Worm (Caenorhabditis elegans): ENCODE data around the gene F17C11.2.

Gene F17C11.2

DNA sequence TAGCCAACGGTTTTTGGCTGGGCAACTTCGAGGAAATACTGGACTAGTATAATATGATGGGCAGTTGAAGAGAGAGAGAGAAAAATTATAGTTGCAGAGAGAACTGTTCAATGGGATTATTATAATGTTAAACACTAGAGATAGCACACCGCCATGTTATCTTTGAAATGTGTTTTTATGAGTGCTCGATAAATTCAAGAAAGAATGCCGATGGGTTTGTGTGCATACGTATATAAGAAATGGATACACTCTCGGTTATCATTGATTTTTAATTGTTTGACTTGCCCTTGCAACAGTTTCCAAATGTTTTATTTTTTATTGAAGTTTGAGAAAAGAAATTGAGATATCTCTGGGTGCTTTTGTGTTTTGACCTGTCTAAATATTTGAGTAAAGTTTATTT is 11.3 kb upstream of the F17C11.2 start, which contains the start of gene F17C11.12:
TSS of gene F17C11.12 (minus strand) at position 240 of the 400 bp plus-strand sequence.
- no peak for TF ChIP-seq unc-62 (GFP tag; optimal IDR thresholded peaks at IDR 0.05)

DNA sequence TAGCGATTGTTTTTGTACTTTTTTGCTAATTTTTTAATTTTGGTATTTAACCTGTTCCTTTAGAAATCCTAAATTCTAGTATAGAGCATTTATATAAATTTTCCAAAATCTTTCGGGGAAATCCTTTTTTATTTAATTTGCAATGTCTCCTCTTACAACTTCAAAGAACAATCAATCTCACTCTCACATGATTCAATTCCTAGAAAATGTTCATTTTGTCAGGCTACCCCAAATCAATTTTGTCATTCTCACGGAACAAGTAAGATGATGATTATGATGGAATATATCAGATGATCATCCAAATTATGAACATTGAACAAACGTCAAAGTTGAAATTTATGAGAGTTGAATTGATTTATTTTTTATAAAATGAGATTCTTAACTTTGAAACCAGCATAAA is 10.7 kb upstream of the F17C11.2 start:
- TF ChIP-seq unc-62 (GFP tag; optimal IDR thresholded peaks at IDR 0.05) = no peak

DNA sequence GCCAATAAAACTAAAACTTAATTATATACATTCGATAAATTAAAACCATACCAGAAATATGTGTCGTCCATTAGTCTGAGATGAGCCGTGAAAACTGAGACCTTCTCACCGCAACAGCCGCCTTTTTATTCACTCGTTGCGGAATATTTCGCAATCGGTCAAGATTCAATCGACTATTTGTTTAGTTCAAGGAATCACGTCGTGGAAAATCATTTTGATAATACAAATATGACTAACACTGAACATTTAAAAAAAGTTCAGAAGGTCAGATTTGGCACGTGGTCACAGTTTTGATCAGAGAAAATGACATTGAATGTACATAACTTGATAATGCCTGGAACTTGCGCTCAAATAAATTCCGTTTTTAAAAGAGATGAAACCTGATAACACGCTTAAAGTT is 9.3 kb upstream of the F17C11.2 start, which contains the start of gene F17C11.11:
TSS of gene F17C11.11 (minus strand) at position 79 of the 400 bp plus-strand sequence.
- no peak for TF ChIP-seq unc-62 (GFP tag; optimal IDR thresholded peaks at IDR 0.05)

DNA sequence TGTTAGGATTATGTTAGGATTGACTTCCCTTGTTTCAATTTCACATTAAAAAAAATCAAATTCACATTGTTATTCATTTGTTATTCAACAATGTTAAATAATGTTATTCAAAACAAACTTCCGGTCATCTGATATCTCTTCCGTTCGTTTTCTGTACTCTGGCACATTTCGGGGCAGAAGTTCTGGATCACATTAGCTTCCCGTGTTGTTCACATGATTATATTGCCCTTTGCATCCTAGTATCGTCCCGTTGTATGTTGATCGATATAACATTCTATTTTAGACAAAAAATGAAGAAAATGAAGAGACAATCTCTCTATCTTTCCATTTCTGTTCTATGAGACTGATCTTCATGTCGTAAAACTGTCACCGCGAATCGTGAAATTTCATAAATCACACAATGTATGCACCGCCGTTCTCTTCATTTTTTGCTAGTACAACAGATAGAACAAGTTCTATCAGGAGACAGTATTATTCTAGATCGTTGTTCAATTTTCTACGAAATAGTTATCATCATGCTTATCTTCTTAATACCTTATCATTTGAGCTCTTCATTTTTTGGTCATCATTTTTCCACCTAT is 8.0 kb upstream of the F17C11.2 start:
- TF ChIP-seq unc-62 (GFP tag; optimal IDR thresholded peaks at IDR 0.05) = no peak

DNA sequence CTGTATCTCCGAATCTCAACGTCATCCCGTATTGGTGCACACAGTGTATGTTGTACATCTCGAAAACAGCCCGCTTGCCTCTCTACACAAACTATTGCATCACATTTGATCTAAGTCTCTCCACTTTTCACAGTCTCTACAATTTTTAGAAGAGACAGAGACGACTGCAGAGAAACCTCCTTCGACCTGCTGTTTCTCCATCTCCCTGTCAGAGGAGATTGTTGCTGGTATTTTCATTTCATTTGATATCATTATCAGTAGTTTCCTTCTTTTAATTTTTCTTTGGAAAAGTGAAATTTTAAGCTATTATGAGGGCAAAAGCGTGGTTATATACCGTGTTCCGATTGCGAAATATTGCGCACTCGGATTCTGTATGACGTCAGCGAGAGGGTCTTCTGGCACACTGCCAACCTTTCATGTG is 7.4 kb upstream of the F17C11.2 start:
- TF ChIP-seq unc-62 (GFP tag; optimal IDR thresholded peaks at IDR 0.05) = no peak

DNA sequence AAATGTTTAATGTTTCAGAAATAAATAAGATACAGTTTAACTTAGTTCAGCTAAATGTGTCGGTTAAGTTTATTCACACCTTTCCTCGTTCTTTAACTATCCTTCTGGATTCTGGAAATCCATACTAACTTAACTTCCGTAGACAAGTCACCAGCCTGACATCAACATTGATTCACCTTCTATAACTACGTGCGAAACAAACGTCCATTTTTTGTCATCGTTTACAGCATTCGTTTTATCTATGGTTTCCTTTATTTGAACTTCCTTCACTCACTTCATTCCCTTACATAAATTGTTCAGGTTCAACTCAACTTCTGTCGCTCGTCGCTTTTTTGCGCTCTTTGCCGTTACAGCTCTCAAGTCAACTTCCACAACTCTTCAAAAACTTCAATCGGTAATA is 6.9 kb upstream of the F17C11.2 start, which contains the start of gene F17C11.26:
TSS of gene F17C11.26 (plus strand) at position 301 of the 400 bp plus-strand sequence.
- TF ChIP-seq unc-62 (GFP tag; optimal IDR thresholded peaks at IDR 0.05) = no peak

DNA sequence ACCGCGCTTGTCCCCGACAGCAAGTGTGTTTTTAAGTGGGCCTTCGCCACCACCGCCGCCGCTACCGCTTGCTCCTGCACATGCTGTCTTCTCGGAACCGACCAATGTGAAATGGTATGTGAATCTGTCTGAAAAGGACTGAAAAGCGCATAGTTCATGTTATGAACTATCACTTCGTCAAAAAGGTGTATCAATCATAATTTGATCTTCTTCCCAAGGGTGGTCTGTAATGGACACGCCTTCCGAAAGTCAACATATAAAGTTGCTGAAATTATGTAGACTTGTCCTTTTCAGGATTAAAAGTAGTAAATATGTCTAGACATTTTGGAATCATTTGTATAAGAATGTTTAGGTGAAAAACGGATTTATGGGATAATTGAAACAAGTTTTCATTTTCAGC is 5.9 kb upstream of the F17C11.2 start, which contains the start of gene zip-9:
TSS of gene zip-9 (plus strand) at position 301 of the 400 bp plus-strand sequence.
- no peak for TF ChIP-seq unc-62 (GFP tag; optimal IDR thresholded peaks at IDR 0.05)

DNA sequence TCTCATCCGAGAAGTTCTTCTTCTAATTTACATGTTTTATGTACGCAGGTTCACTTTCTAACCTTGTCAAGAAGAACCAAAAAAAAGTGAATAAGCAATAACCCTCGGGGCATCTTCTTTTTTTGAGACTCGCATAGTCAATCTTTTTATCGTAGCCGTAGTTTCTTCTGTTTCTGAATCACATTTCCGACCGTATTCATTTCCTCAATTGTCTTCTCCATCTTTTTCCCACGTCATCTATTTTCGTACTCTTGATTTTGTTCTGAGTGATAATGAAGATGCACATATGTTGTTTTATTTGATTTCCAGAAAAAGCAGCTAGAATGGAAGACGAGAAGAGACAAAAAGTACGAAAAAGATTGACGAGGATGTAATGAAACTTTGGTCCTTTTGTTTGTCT is 3.1 kb upstream of the F17C11.2 start:
- TF ChIP-seq unc-62 (GFP tag; optimal IDR thresholded peaks at IDR 0.05) = no peak

DNA sequence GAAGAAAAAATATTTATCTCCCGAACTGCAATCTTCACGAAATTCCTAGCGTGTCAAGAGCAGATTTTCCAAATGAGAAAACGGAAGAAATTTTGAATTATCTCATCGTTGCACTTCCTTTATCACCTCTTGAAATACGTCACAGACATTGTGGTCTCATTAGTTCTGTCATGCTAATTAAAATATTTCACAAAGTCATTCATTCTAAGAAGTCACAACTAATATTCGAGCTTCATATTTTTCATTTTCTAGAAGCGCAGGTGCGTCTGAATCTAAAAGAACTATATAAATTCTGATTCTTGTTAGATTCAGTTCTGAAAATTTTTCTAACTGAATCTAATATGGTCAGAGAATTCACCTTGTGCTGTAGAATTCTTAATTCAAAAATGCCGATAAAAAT is 820 bp upstream of the F17C11.2 start:
- TF ChIP-seq unc-62 (GFP tag; optimal IDR thresholded peaks at IDR 0.05) = no peak

DNA sequence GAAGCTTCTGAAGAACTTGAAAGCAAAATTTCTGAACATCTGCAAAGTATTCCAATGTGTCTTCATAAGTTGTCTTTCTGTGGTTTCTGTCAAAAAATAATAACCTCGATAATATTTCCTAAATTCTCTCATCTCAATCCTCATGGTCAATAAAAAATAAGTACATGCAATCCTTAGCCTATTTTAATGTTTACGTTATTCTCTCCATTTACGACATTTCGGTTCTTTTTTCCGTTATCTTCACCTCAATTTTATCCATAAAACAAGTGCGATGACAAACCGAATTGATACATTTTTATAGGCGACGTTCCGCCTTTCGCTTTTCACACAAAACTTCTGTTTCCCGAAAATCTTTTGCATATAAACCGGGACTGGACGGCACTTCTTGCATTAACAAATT is 1.5 kb downstream of the F17C11.2 start, which contains the start of gene col-153:
TSS of gene col-153 (plus strand) at position 301 of the 400 bp plus-strand sequence.
- TF ChIP-seq unc-62 (GFP tag; optimal IDR thresholded peaks at IDR 0.05) = no peak

DNA sequence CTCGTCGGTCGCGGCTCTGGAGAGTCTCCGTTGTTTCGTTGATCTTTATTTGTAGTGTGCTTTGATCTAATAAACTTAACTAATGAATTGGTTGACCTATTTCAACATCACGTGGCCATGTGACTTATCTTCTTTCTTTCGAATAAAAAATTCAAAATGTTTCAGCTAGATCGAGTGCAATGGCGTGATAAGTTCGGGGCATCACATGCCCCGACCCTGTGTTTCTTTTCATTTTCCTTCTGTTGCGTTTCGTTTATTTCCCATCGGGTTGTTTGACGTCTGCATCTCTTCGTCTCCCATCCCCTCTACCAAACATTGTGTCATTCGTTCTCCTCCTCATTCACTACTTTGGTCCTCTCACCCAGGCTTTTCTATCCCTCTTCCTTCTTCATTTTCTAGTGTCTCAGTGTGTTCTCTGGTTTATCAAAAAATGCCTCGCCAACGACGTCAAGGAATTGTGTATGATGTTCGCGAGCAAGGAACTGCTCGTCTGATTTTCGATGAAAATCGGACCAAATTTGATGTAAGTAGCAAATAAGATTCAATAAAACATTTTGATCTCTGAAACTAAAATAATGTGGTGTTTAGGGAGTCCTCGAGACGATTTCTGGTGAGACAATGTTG is 3.7 kb downstream of the F17C11.2 start, which contains the start of gene F17C11.4:
TSS of gene F17C11.4 (plus strand) at position 206 of the 624 bp plus-strand sequence.
- no peak for TF ChIP-seq unc-62 (GFP tag; optimal IDR thresholded peaks at IDR 0.05)

DNA sequence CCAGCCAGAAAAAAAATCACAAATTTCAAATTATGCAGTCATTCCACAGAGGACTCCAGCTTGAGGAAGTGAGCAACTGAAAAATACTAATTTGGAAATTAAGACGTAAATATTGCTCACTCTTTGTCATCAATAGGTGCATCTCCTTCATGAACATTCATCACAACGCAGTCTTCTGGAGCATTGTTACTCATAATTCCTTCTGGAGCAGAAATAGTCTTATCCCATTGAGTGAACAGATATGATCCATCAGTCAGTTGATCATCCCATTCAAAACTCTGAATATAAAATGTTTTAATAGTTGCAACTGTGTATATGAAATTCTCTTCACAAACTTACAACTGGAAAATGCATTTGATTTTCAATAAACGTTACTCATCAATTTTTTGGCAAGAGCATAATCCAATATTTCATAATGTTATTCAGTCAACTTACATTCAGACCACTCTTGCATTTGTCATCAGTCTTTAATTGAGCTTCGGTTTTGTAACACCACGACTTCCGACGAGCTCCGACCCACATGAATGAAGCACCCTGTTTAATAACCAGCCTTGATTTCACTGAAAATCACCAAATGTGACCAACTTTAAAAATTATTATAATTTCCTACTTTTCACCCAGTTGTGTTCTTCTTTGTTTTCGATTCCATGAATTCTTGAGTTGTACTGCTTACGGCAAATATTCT is 5.6 kb downstream of the F17C11.2 start:
- TF ChIP-seq unc-62 (GFP tag; optimal IDR thresholded peaks at IDR 0.05) = no peak

DNA sequence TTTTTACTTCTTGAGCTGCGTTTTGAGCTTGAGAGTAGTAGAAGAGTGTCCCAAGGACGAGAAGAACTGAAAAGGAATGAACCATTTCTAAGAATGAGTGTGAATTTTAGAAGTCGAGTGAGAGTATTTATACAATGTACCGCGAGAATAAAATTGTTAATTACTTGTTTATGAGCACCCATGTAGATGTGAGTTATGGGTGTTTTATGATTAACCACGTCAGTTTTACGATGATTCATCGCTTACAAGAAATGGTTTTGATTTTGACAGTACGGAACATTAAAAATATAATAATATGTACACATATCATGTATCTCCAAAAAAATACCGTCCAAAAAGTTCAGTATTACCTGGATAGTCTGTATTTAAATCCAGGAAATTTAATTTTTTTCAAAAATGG is 6.3 kb downstream of the F17C11.2 start, which contains the start of gene clec-221:
TSS of gene clec-221 (minus strand) at position 101 of the 400 bp plus-strand sequence.
- no peak for TF ChIP-seq unc-62 (GFP tag; optimal IDR thresholded peaks at IDR 0.05)

DNA sequence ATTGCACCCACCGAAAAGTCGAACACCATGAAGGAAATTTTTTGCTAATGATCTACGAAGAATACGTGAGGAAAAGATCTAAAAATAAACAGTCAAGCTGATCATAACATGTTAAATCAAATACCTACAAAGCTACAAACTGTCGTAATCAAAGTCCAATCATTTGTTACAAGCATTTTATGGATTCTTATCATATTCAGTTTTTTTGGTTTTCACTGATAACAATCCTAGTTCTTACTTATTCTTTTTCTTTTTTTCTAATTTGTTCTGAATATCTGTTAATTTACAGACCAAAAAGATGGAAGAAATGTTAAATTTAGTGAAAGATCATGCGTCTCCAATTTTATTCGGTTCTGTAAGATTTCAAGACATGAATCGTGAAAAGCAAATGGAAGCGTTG is 6.8 kb downstream of the F17C11.2 start, which contains the start of gene F17C11.6:
TSS of gene F17C11.6 (plus strand) at position 290 of the 400 bp plus-strand sequence.
- TF ChIP-seq unc-62 (GFP tag; optimal IDR thresholded peaks at IDR 0.05) = no peak

DNA sequence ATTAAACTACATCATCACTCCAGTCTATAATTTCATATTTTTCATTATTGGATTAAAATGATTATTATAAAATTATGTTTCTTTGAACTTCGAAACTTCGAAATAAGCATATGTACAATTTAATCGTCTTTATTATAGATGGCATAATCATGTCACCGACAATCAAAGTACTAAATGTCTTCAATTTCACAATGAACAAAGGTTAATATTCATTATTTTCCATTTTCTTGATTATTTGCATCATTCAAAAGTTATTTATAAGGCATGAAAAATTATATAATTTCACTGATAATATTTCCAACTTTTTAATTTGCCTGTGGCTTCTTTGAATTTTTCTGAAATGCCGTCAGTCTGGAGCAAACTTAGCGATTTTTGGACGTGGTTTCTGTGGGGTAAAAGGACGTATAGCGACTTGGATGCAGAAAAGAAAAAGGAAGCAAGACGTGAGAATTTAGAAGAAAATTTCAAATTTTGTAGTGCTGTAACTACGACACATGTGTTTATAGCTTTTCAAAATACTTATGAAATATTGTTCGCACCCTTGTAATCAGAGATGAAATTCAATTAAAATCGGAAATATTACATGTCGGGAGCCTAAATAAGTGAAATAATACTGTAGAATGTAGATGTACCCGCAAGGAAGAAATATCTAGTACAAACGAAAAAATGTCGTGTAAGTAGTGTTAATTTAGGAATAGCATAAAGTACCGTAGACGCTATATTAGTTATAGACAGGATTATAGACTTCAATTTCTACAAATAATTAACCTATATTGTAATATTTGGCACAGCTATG is 7.8 kb downstream of the F17C11.2 start, which contains the start of gene F17C11.13:
TSS of gene F17C11.13 (plus strand) at position 243 of the 796 bp plus-strand sequence.
- no peak for TF ChIP-seq unc-62 (GFP tag; optimal IDR thresholded peaks at IDR 0.05)
